Fruit fly (Drosophila melanogaster) whole organism, embryonic: Measurements from ENCODE around the gene CG5080.

Source experiments
- Ada2b ChIP-seq: fragments of 200-800 bp; sonication (Bioruptor generic); IDR thresholded peaks from 2 replicates; pipeline ENCODE4 v1.3.6; 2022; ENCODE audit warnings: missing biosample characterization, missing genetic modification characterization
- Atf3 ChIP-seq: fragments of 200-800 bp; sonication (Bioruptor generic); optimal IDR thresholded peaks from 3 replicates; lab custom pipeline; 2016; ENCODE audit warnings: missing biosample characterization, missing genetic modification characterization
- Blimp-1 ChIP-seq: fragments of 200-800 bp; sonication (Bioruptor generic); optimal IDR thresholded peaks from 3 replicates; lab custom pipeline; 2018; ENCODE audit warnings: missing biosample characterization, missing genetic modification characterization, mild to moderate bottlenecking, moderate library complexity, missing genetic modification reagents
- CG12659 ChIP-seq: fragments of 200-800 bp; sonication (Bioruptor generic); optimal IDR thresholded peaks from 3 replicates; lab custom pipeline; 2017; ENCODE audit warnings: mild to moderate bottlenecking, missing biosample characterization, missing genetic modification reagents, missing genetic modification characterization
- CG13894 ChIP-seq: fragments of 200-800 bp; sonication (Bioruptor generic); optimal IDR thresholded peaks from 3 replicates; lab custom pipeline; 2018; ENCODE audit warnings: missing biosample characterization, mild to moderate bottlenecking, missing genetic modification characterization, moderate library complexity
- CG14050 ChIP-seq: fragments of 200-800 bp; sonication (Bioruptor generic); IDR thresholded peaks from 3 replicates; pipeline ENCODE4 v1.3.6; 2022; ENCODE audit warnings: missing biosample characterization, missing genetic modification characterization
- CG15011 ChIP-seq: fragments of 200-800 bp; sonication (Bioruptor generic); optimal IDR thresholded peaks from 3 replicates; lab custom pipeline; 2018; ENCODE audit warnings: missing biosample characterization, mild to moderate bottlenecking, missing genetic modification characterization
- CG16815 ChIP-seq: fragments of 200-800 bp; sonication (Bioruptor generic); optimal IDR thresholded peaks from 3 replicates; lab custom pipeline; 2017; ENCODE audit warnings: missing biosample characterization, mild to moderate bottlenecking, missing genetic modification characterization
- CG17186 ChIP-seq: fragments of 200-800 bp; sonication (Bioruptor generic); optimal IDR thresholded peaks from 3 replicates; lab custom pipeline; 2017; ENCODE audit warnings: missing biosample characterization, missing genetic modification reagents, missing genetic modification characterization
- CG31441 ChIP-seq: fragments of 200-800 bp; sonication (Bioruptor generic); IDR thresholded peaks from 2 replicates; pipeline ENCODE4 v1.3.6; 2022; ENCODE audit warnings: missing biosample characterization, missing genetic modification characterization
- CG3407 ChIP-seq: fragments of 200-800 bp; sonication (Bioruptor generic); optimal IDR thresholded peaks from 2 replicates; lab custom pipeline; 2018; ENCODE audit warnings: missing biosample characterization, mild to moderate bottlenecking, missing genetic modification characterization
- CG3995 ChIP-seq: fragments of 200-800 bp; sonication (Bioruptor generic); optimal IDR thresholded peaks from 3 replicates; lab custom pipeline; 2016; ENCODE audit warnings: missing biosample characterization, missing genetic modification characterization
- CG4617 ChIP-seq: fragments of 200-800 bp; sonication (Bioruptor generic); optimal IDR thresholded peaks from 3 replicates; lab custom pipeline; 2016; ENCODE audit warnings: missing biosample characterization, missing genetic modification characterization, borderline replicate concordance
- CG5180 ChIP-seq: fragments of 200-800 bp; sonication (Bioruptor generic); optimal IDR thresholded peaks from 3 replicates; lab custom pipeline; 2017; ENCODE audit warnings: missing biosample characterization, missing genetic modification characterization, mild to moderate bottlenecking, moderate library complexity, missing genetic modification reagents
- CG6175 ChIP-seq: fragments of 200-800 bp; sonication (Bioruptor generic); IDR thresholded peaks from 3 replicates; pipeline ENCODE4 v1.3.6; 2022; ENCODE audit warnings: missing biosample characterization, missing genetic modification characterization
- CG6813 ChIP-seq: fragments of 200-800 bp; sonication (Bioruptor generic); optimal IDR thresholded peaks from 2 replicates; lab custom pipeline; 2017; ENCODE audit warnings: missing biosample characterization, missing genetic modification characterization, mild to moderate bottlenecking, moderate library complexity, missing genetic modification reagents
- CG7357 ChIP-seq: fragments of 200-800 bp; sonication (Bioruptor generic); IDR thresholded peaks from 3 replicates; pipeline ENCODE4 v1.3.6; 2022; ENCODE audit warnings: missing biosample characterization, missing genetic modification characterization
- CG7745 ChIP-seq: fragments of 200-800 bp; sonication (Bioruptor generic); optimal IDR thresholded peaks from 2 replicates; lab custom pipeline; 2018; ENCODE audit warnings: missing biosample characterization, mild to moderate bottlenecking, missing genetic modification characterization, moderate library complexity
- CG8290 ChIP-seq, 3 experiments: fragments of 200-800 bp; sonication (Bioruptor generic); optimal IDR thresholded peaks; 2 replicates each; lab custom pipeline; 2016 to 2019; ENCODE audit warnings: missing biosample characterization in 3 of 3, missing genetic modification characterization in 3 of 3, mild to moderate bottlenecking in 2 of 3, moderate library complexity in 1 of 3
- CG8359 ChIP-seq: fragments of 200-800 bp; sonication (Bioruptor generic); optimal IDR thresholded peaks from 2 replicates; lab custom pipeline; 2017; ENCODE audit warnings: missing biosample characterization, mild to moderate bottlenecking, missing genetic modification characterization, borderline replicate concordance
- CG8924 ChIP-seq: fragments of 200-800 bp; optimal IDR thresholded peaks from 3 replicates; lab custom pipeline; 2019; ENCODE audit warnings: missing biosample characterization, mild to moderate bottlenecking, missing genetic modification characterization, moderate library complexity
- CG9727 ChIP-seq: fragments of 200-800 bp; sonication (Bioruptor generic); optimal IDR thresholded peaks from 3 replicates; lab custom pipeline; 2017; ENCODE audit warnings: missing biosample characterization, mild to moderate bottlenecking, missing genetic modification characterization
- CHES-1-like ChIP-seq: fragments of 200-800 bp; sonication (Bioruptor generic); optimal IDR thresholded peaks from 2 replicates; lab custom pipeline; 2016; ENCODE audit warnings: missing biosample characterization, missing genetic modification characterization
- CTCF ChIP-seq: fragments of 200-800 bp; sonication (Bioruptor generic); optimal IDR thresholded peaks from 2 replicates; lab custom pipeline; 2017; ENCODE audit warnings: missing biosample characterization, mild to moderate bottlenecking, missing genetic modification characterization, moderate library complexity
- Dip3 ChIP-seq: fragments of 200-800 bp; sonication (Bioruptor generic); optimal IDR thresholded peaks from 3 replicates; lab custom pipeline; 2016; ENCODE audit warnings: missing biosample characterization, missing genetic modification characterization
- Dref ChIP-seq: fragments of 200-800 bp; sonication (Bioruptor generic); IDR thresholded peaks from 2 replicates; pipeline ENCODE4 v1.3.6; 2022; ENCODE audit warnings: missing biosample characterization, missing genetic modification characterization
- Ets65A ChIP-seq: fragments of 200-800 bp; sonication (Bioruptor generic); peaks from one replicate; lab custom pipeline; 2016; ENCODE audit warnings: missing biosample characterization, missing genetic modification characterization
- H2.0 ChIP-seq: fragments of 200-800 bp; sonication (Bioruptor generic); IDR thresholded peaks from 2 replicates; pipeline ENCODE4 v1.3.6; 2022; ENCODE audit warnings: missing biosample characterization, missing genetic modification characterization
- Rfx ChIP-seq: fragments of 200-800 bp; sonication (Bioruptor generic); IDR thresholded peaks from 2 replicates; pipeline ENCODE4 v1.3.6; 2022; ENCODE audit warnings: missing biosample characterization, missing genetic modification characterization
- Xrp1 ChIP-seq: fragments of 200-800 bp; sonication (Bioruptor generic); IDR thresholded peaks from 2 replicates; pipeline ENCODE4 v1.3.6; 2022; ENCODE audit warnings: missing biosample characterization, missing genetic modification characterization
- ara ChIP-seq: fragments of 200-800 bp; sonication (Bioruptor generic); IDR thresholded peaks from 2 replicates; pipeline ENCODE4 v1.3.6; 2022; ENCODE audit warnings: missing biosample characterization, missing genetic modification characterization
- caup ChIP-seq: fragments of 200-800 bp; sonication (Bioruptor generic); optimal IDR thresholded peaks from 3 replicates; lab custom pipeline; 2017; ENCODE audit warnings: missing biosample characterization, mild to moderate bottlenecking, missing genetic modification characterization, moderate library complexity; ENCODE audit not compliant: severe bottlenecking
- dm ChIP-seq: fragments of 200-800 bp; sonication (Bioruptor generic); optimal IDR thresholded peaks from 3 replicates; lab custom pipeline; 2016; ENCODE audit warnings: missing biosample characterization, missing genetic modification characterization
- dmrt99B ChIP-seq: fragments of 200-800 bp; sonication (Bioruptor generic); optimal IDR thresholded peaks from 2 replicates; lab custom pipeline; 2018; ENCODE audit warnings: missing biosample characterization, mild to moderate bottlenecking, missing genetic modification characterization, moderate library complexity
- emc ChIP-seq: fragments of 200-800 bp; sonication (Bioruptor generic); optimal IDR thresholded peaks from 2 replicates; lab custom pipeline; 2016; ENCODE audit warnings: missing biosample characterization, missing genetic modification characterization
- eve ChIP-seq, 2 experiments: fragments of >200 bp; optimal IDR thresholded peaks; 2 replicates each; lab custom pipeline; 2017; ENCODE audit warnings: missing biosample characterization in 2 of 2, missing genetic modification characterization in 2 of 2
- fd3F ChIP-seq: fragments of 200-800 bp; sonication (Bioruptor generic); optimal IDR thresholded peaks from 2 replicates; lab custom pipeline; 2018; ENCODE audit warnings: missing biosample characterization, mild to moderate bottlenecking, missing genetic modification characterization, moderate library complexity
- gem ChIP-seq: fragments of 200-800 bp; sonication (Bioruptor generic); optimal IDR thresholded peaks from 2 replicates; lab custom pipeline; 2019; ENCODE audit warnings: missing biosample characterization, mild to moderate bottlenecking, missing genetic modification characterization, moderate library complexity
- odd ChIP-seq: fragments of 200-800 bp; sonication (Bioruptor generic); optimal IDR thresholded peaks from 2 replicates; lab custom pipeline; 2017; ENCODE audit warnings: missing biosample characterization, mild to moderate bottlenecking, missing genetic modification characterization
- org-1 ChIP-seq: fragments of 200-800 bp; sonication (Bioruptor generic); optimal IDR thresholded peaks from 2 replicates; lab custom pipeline; 2017; ENCODE audit warnings: missing biosample characterization, missing genetic modification characterization
- pfk ChIP-seq: fragments of 200-800 bp; sonication (Bioruptor generic); optimal IDR thresholded peaks from 2 replicates; lab custom pipeline; 2018; ENCODE audit warnings: missing biosample characterization, mild to moderate bottlenecking, missing genetic modification characterization, moderate library complexity
- pita ChIP-seq: fragments of 200-800 bp; sonication (Bioruptor generic); optimal IDR thresholded peaks from 2 replicates; lab custom pipeline; 2017; ENCODE audit warnings: missing biosample characterization, mild to moderate bottlenecking, missing genetic modification characterization
- sc ChIP-seq, 3 experiments: fragments of >200 bp in 2 of 3; fragments of 200-800 bp in 1 of 3; sonication (Bioruptor generic) in 1 of 3; optimal IDR thresholded peaks; 2 replicates in 2 of 3; 3 replicates in 1 of 3; lab custom pipeline; 2017; ENCODE audit warnings: mild to moderate bottlenecking in 1 of 3, missing biosample characterization in 1 of 3, missing genetic modification characterization in 1 of 3, missing genetic modification reagents in 1 of 3
- sd ChIP-seq: fragments of 200-800 bp; sonication (Bioruptor generic); optimal IDR thresholded peaks from 3 replicates; lab custom pipeline; 2018; ENCODE audit warnings: missing biosample characterization, mild to moderate bottlenecking, missing genetic modification characterization, moderate library complexity
- unc-4 ChIP-seq: fragments of 200-800 bp; sonication (Bioruptor generic); IDR thresholded peaks from 2 replicates; pipeline ENCODE4 v1.3.6; 2022; ENCODE audit warnings: missing biosample characterization, missing genetic modification characterization; ENCODE audit not compliant: partially characterized antibody
- vvl ChIP-seq: fragments of 200-800 bp; sonication (Bioruptor generic); IDR thresholded peaks from 2 replicates; pipeline ENCODE4 v1.3.6; 2022; ENCODE audit warnings: missing biosample characterization, missing genetic modification characterization
- zfh2 ChIP-seq: fragments of 200-800 bp; sonication (Bioruptor generic); optimal IDR thresholded peaks from 2 replicates; lab custom pipeline; 2016; ENCODE audit warnings: missing biosample characterization, missing genetic modification characterization

CG5080 gene

DNA sequence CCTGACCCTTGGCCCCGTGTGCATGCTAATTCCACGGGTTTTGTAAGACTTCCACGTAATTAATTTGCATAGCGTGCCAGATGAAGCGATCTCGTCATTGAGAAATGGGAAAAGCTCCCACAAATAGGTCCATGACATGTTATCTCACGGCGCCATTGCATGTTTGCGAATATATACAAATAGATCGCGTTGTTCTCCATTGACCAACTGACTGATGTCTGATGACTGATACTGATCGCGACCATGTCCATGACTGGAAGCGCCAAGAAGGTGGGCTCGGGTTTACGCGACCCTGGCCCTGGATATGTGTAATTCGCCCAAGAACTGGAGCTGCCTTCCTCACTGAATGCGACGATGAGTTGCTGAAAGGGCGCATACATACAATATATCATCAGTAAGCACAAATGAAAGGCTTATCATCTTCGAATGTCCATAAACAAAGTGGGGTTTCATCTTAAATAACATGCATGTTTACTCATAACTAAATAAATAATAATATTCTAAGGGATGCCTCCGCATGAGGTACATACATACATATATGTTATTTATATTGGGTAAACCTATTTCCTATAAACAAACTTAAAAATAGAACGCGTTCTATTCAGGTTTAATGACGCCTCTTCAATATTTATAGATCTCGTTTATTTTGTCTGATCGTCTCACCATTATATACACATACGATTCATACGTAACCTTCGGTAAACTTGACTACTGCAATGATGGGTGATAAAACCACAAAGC lies 40.4 kb downstream of the CG5080 start (continued):
- TF ChIP-seq Ada2b (GFP tag; lab: Robert Waterston, UW) (no peak), dmrt99B (tag; lab: Kevin White, UChicago) (peak; percentile 44), eve (GFP tag; optimal IDR thresholded peaks at IDR 0.05; lab: Kevin White, UChicago) (no peak), org-1 (peak; percentile 55), CG8924 (tag; lab: Kevin White, UChicago) (peak; percentile 48), CG5180 (GFP tag; lab: Kevin White, UChicago) (peak; percentile 5), gem (tag; lab: Kevin White, UChicago) (peak; percentile 72), CG9727 (peak; percentile 74), Dip3 (GFP tag; lab: Kevin White, UChicago) (no peak), CG17186 (GFP tag; lab: Kevin White, UChicago) (peak; percentile 7), Rfx (no peak), pfk (GFP tag; lab: Kevin White, UChicago) (no peak), CG7357 (GFP tag; lab: Robert Waterston, UW) (no peak), CG14050 (GFP tag; lab: Robert Waterston, UW) (no peak), emc (GFP tag; lab: Kevin White, UChicago) (no peak), CG8290 (GFP tag; optimal IDR thresholded peaks at IDR 0.05; lab: Kevin White, UChicago) (no peak), CG8290 (tag; optimal IDR thresholded peaks at IDR 0.05; lab: Kevin White, UChicago) (peak in 1 of 2 experiments; percentile 53), CG6813 (GFP tag; lab: Kevin White, UChicago) (peak; percentile 74), CG15011 (no peak), caup (GFP tag; lab: Kevin White, UChicago) (peak; percentile 19), CG4617 (no peak), Blimp-1 (GFP tag; lab: Kevin White, UChicago) (peak; percentile 77), CG3407 (peak; percentile 77), ara (GFP tag; lab: Robert Waterston, UW) (peak; percentile 59; the same call in 1 of the 2 replicates), CG31441 (GFP tag; lab: Robert Waterston, UW) (peak; percentile 55; the same call in 1 of the 2 replicates), odd (GFP tag; lab: Kevin White, UChicago) (peak; percentile 20), zfh2 (GFP tag; lab: Kevin White, UChicago) (no peak), vvl (peak; percentile 15; the same call in 1 of the 2 replicates), CG16815 (GFP tag; lab: Kevin White, UChicago) (no peak), pita (GFP tag; lab: Kevin White, UChicago) (no peak), Xrp1 (GFP tag; lab: Robert Waterston, UW) (peak; percentile 81), dm (no peak), Atf3 (no peak), CG3995 (GFP tag; lab: Kevin White, UChicago) (no peak), CG7745 (peak; percentile 74), CG8359 (peak; percentile 59), sc (optimal IDR thresholded peaks at IDR 0.05; lab: Kevin White, UChicago) (no peak), sc (GFP tag; optimal IDR thresholded peaks at IDR 0.05; lab: Kevin White, UChicago) (peak; percentile 64)

DNA sequence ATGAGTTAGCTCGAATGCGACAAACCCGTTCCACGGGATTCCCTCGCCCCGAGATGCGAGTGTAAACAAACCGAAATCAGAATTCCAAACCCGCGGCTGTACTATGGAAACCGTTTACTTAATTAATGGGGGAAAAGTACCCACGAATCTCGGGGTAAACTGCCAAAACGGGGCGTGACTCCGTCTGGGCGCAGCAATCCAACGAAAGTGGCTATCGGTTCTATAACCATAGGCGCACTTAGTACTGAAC lies 41.0 kb downstream of the CG5080 start:
- TF ChIP-seq unc-4 (GFP tag; lab: Robert Waterston, UW) (no peak), CG6175 (GFP tag; lab: Robert Waterston, UW) (no peak), CG13894 (tag; lab: Kevin White, UChicago) (peak; percentile 37), CHES-1-like (GFP tag; lab: Kevin White, UChicago) (no peak), CG12659 (no peak), Ets65A (GFP tag; lab: Kevin White, UChicago) (peak; percentile 61), CTCF (GFP tag; lab: Kevin White, UChicago) (no peak), Dref (GFP tag; lab: Robert Waterston, UW) (no peak), fd3F (GFP tag; lab: Kevin White, UChicago) (no peak), H2.0 (no peak), sd (tag; lab: Kevin White, UChicago) (peak; percentile 80)
- TF ChIP-seq, all 482 proteins: peak for 3
